1 fruit fly cellular context compared by ENCODE assay signal in the genomic region with DNA sequence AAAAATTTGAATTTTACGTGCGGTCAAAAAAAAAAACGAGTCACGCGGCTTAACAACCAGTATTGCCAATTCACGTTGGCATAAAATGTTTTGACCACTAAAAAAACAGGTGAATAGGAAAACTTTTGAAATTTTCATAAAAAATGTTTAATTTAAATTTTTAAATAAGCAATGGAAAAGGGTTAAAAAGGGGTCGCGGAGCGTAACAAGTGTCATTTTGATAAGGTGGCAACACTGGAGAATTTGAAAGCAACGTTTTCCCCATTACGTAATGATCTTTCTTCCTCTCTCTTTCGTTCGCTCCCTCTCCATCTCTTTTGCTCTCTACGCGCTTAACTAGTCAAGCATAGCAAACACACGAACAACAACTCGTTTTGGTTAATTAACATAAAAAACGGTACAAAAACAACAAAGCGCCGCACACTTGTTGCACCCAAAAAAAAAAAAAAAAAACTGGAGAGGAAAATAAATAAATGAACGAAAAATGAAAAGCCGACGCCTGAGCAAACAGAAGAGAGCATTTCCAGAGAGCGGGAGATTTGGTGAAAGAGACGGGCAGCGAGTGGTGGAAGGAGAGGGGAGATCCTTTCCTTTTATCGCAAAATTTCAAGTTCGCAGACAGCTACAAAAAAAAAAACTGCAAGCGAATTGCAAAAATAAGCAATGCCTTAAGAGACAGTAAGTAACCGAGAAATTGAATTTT.
TF ChIP-seq lines count a peak whose summit lies in the region.

No protein-coding gene starts in this region.

TF ChIP-seq in whole organism, embryonic, 481 proteins besides CTCF, POLR2A, EP300 and RAD21 (continued from another document):
- peak; percentile 16 for TF ChIP-seq corto (GFP tag; optimal IDR thresholded peaks at IDR 0.05; lab: Kevin White, UChicago)
- TF ChIP-seq dpn (GFP tag; optimal IDR thresholded peaks at IDR 0.05; lab: Kevin White, UChicago) = peak; percentile 63 to 78
- peak; percentile 36 for TF ChIP-seq stwl (tag; optimal IDR thresholded peaks at IDR 0.05; lab: Kevin White, UChicago)
- 0 out of 3 replicates have a peak, but pooled peaks have one; percentile 45 for TF ChIP-seq C15 (GFP tag; IDR thresholded peaks at IDR 0.05; lab: Robert Waterston, UW)
- peak; percentile 71 for TF ChIP-seq CG10209 (GFP tag; optimal IDR thresholded peaks at IDR 0.05; lab: Kevin White, UChicago)
- peak; percentile 89 for TF ChIP-seq gsb-n (tag; optimal IDR thresholded peaks at IDR 0.05; lab: Kevin White, UChicago)
- no peak for TF ChIP-seq sim (GFP tag; IDR thresholded peaks at IDR 0.05; lab: Robert Waterston, UW)
- peak; percentile 53 for TF ChIP-seq E2f2 (GFP tag; IDR thresholded peaks at IDR 0.05; lab: Robert Waterston, UW)
- TF ChIP-seq CG14965 (GFP tag; optimal IDR thresholded peaks at IDR 0.05; lab: Kevin White, UChicago; ENCODE audit: borderline replicate concordance) = no peak
- TF ChIP-seq pb (GFP tag; optimal IDR thresholded peaks at IDR 0.05; lab: Kevin White, UChicago) = peak; percentile 9
- TF ChIP-seq CG3407 (GFP tag; optimal IDR thresholded peaks at IDR 0.05; lab: Kevin White, UChicago) = peak; percentile 71
- TF ChIP-seq CG15479 (GFP tag; optimal IDR thresholded peaks at IDR 0.05; lab: Kevin White, UChicago) = no peak
- TF ChIP-seq CG14441 (GFP tag; IDR thresholded peaks at IDR 0.05; lab: Robert Waterston, UW) = peak; percentile 77
- peak; percentile 82 for TF ChIP-seq Sox100B (GFP tag; optimal IDR thresholded peaks at IDR 0.05; lab: Kevin White, UChicago)
- TF ChIP-seq CG10979 (tag; optimal IDR thresholded peaks at IDR 0.05; lab: Kevin White, UChicago) = peak; percentile 81
- peak; percentile 38 for TF ChIP-seq Atf-2 (GFP tag; optimal IDR thresholded peaks at IDR 0.05; lab: Kevin White, UChicago)
- TF ChIP-seq CG12942 (GFP tag; optimal IDR thresholded peaks at IDR 0.05; lab: Kevin White, UChicago) = peak; percentile 62
- peak; percentile 37 for TF ChIP-seq trem (tag; optimal IDR thresholded peaks at IDR 0.05; lab: Kevin White, UChicago)
- peak; percentile 57 for TF ChIP-seq CG14667 (GFP tag; IDR thresholded peaks at IDR 0.05; lab: Robert Waterston, UW)
- peak; percentile 13 for TF ChIP-seq Ets65A (GFP tag; lab: Kevin White, UChicago)
- TF ChIP-seq seq (GFP tag; IDR thresholded peaks at IDR 0.05; lab: Robert Waterston, UW) = peak; percentile 68
- no peak for TF ChIP-seq cas (GFP tag; IDR thresholded peaks at IDR 0.05; lab: Robert Waterston, UW)
- peak; percentile 7 for TF ChIP-seq CG4282 (GFP tag; optimal IDR thresholded peaks at IDR 0.05; lab: Kevin White, UChicago)
